Worm (Caenorhabditis elegans) whole organism, L1 larva: ENCODE measurements around the gene D2096.9.
"Not testable (repeated sequence)": the region's sequence is repeated elsewhere in the genome, so short reads cannot be mapped to it uniquely, and the experiment has no call there.

Experiments used
- C34B4.2 ChIP-seq: sonication (generic microtip); optimal IDR thresholded peaks from 2 replicates; lab custom pipeline; 2017; ENCODE audit warnings: mild to moderate bottlenecking, missing genetic modification characterization, missing compliant biosample characterization
- aha-1 ChIP-seq: fragments of 150-350 bp; optimal IDR thresholded peaks from 2 replicates; lab custom pipeline; 2014; ENCODE audit warnings: missing biosample characterization, missing genetic modification characterization
- alr-1 ChIP-seq: fragments of 200-800 bp; sonication (Bioruptor generic); optimal IDR thresholded peaks from 2 replicates; lab custom pipeline; 2018; ENCODE audit warnings: borderline replicate concordance, mild to moderate bottlenecking, missing genetic modification characterization, missing compliant biosample characterization
- aly-2 ChIP-seq: fragments of 150-350 bp; optimal IDR thresholded peaks from 2 replicates; lab custom pipeline; 2014; ENCODE audit warnings: missing biosample characterization, missing genetic modification characterization
- ama-1 ChIP-seq: fragments of 150-350 bp; optimal IDR thresholded peaks from 2 replicates; lab custom pipeline; 2014
- ceh-8 ChIP-seq: fragments of 200-800 bp; sonication (Bioruptor generic); optimal IDR thresholded peaks from 2 replicates; lab custom pipeline; 2018; ENCODE audit warnings: mild to moderate bottlenecking, missing genetic modification characterization, moderate library complexity, missing compliant biosample characterization
- ceh-82 ChIP-seq, 3 experiments: fragments of 150-350 bp in 1 of 3; sonication (generic microtip) in 2 of 3; optimal IDR thresholded peaks; 2 replicates each; lab custom pipeline; 2014 to 2017; ENCODE audit warnings: missing biosample characterization in 3 of 3, missing genetic modification characterization in 3 of 3
- ceh-88 ChIP-seq: fragments of 200-800 bp; sonication (Bioruptor generic); IDR thresholded peaks from 2 replicates; pipeline ENCODE4 v1.3.6; 2022; ENCODE audit warnings: missing genetic modification characterization, missing compliant biosample characterization
- efl-1 ChIP-seq, 4 experiments: fragments of 150-350 bp; optimal IDR thresholded peaks in 3 of 4; peaks in 1 of 4; 1 replicate in 1 of 4; 2 replicates in 3 of 4; lab custom pipeline; 2014; ENCODE audit warnings: missing biosample characterization in 2 of 4, missing genetic modification characterization in 2 of 4, missing genetic modification reagents in 2 of 4
- egl-13 ChIP-seq: sonication (generic microtip); optimal IDR thresholded peaks from 2 replicates; lab custom pipeline; 2016; ENCODE audit warnings: missing genotype, missing genetic modification reagents, missing genetic modification characterization, missing compliant biosample characterization
- elt-3 ChIP-seq, 6 experiments: fragments of 150-350 bp in 1 of 6; sonication (generic microtip); optimal IDR thresholded peaks; 2 replicates each; lab custom pipeline; 2017 to 2018; ENCODE audit warnings: missing biosample characterization in 6 of 6, missing genetic modification characterization in 6 of 6, inconsistent platforms in 1 of 6
- hlh-17 ChIP-seq: fragments of 200-800 bp; sonication (Bioruptor generic); optimal IDR thresholded peaks from 2 replicates; lab custom pipeline; 2018; ENCODE audit warnings: missing genetic modification characterization, mild to moderate bottlenecking, missing compliant biosample characterization, moderate library complexity, borderline replicate concordance
- hlh-4 ChIP-seq: sonication (generic microtip); optimal IDR thresholded peaks from 2 replicates; lab custom pipeline; 2016; ENCODE audit warnings: mild to moderate bottlenecking, missing genetic modification characterization, missing compliant biosample characterization
- hpl-2 ChIP-seq: fragments of 150-350 bp; optimal IDR thresholded peaks from 2 replicates; lab custom pipeline; 2014; ENCODE audit warnings: missing biosample characterization, missing genetic modification reagents, missing genetic modification characterization
- jun-1 ChIP-seq: fragments of 150-350 bp; optimal IDR thresholded peaks from 2 replicates; lab custom pipeline; 2014; ENCODE audit warnings: missing biosample characterization, missing genetic modification reagents, missing genetic modification characterization
- lin-14 ChIP-seq: fragments of 200-800 bp; sonication (Bioruptor generic); optimal IDR thresholded peaks from 2 replicates; lab custom pipeline; 2018; ENCODE audit warnings: mild to moderate bottlenecking, missing genetic modification characterization, moderate library complexity, missing compliant biosample characterization
- lin-15B ChIP-seq: fragments of 150-350 bp; sonication (generic microtip); optimal IDR thresholded peaks from 3 replicates; lab custom pipeline; 2014; ENCODE audit warnings: missing biosample characterization, missing genetic modification characterization
- lin-35 ChIP-seq, 2 experiments: fragments of 150-350 bp; optimal IDR thresholded peaks; 2 replicates each; lab custom pipeline; 2014; ENCODE audit warnings: missing biosample characterization in 2 of 2, missing genetic modification characterization in 2 of 2, missing genetic modification reagents in 2 of 2
- lin-39 ChIP-seq: fragments of 150-350 bp; optimal IDR thresholded peaks from 2 replicates; lab custom pipeline; 2014; ENCODE audit warnings: missing biosample characterization, missing genetic modification reagents, missing genetic modification characterization
- mdl-1 ChIP-seq, 2 experiments: fragments of 150-350 bp; optimal IDR thresholded peaks; 2 replicates each; lab custom pipeline; 2014 to 2017; ENCODE audit warnings: missing biosample characterization in 2 of 2, missing genetic modification characterization in 2 of 2, inconsistent platforms in 1 of 2
- mef-2 ChIP-seq: fragments of 150-350 bp; optimal IDR thresholded peaks from 2 replicates; lab custom pipeline; 2014; ENCODE audit warnings: missing biosample characterization, missing genetic modification characterization
- nhr-11 ChIP-seq: fragments of 150-350 bp; optimal IDR thresholded peaks from 2 replicates; lab custom pipeline; 2014; ENCODE audit warnings: missing biosample characterization, missing genetic modification characterization
- nhr-76 ChIP-seq: sonication (generic microtip); optimal IDR thresholded peaks from 2 replicates; lab custom pipeline; 2017; ENCODE audit warnings: missing biosample characterization, missing genetic modification characterization
- nhr-84 ChIP-seq: sonication (generic microtip); optimal IDR thresholded peaks from 2 replicates; lab custom pipeline; 2017; ENCODE audit warnings: missing biosample characterization, missing genetic modification characterization
- nhr-85 ChIP-seq: sonication (generic microtip); peaks from one replicate; lab custom pipeline; 2016; ENCODE audit warnings: missing genetic modification characterization, inconsistent platforms, missing compliant biosample characterization
- pax-3 ChIP-seq: fragments of 200-800 bp; sonication (Bioruptor generic); optimal IDR thresholded peaks from 2 replicates; lab custom pipeline; 2018; ENCODE audit warnings: mild to moderate bottlenecking, missing genetic modification characterization, moderate library complexity, missing compliant biosample characterization
- snu-23 ChIP-seq: sonication (generic microtip); optimal IDR thresholded peaks from 2 replicates; lab custom pipeline; 2016; ENCODE audit warnings: missing genetic modification characterization, missing compliant biosample characterization
- sptf-1 ChIP-seq: fragments of 150-350 bp; optimal IDR thresholded peaks from 2 replicates; lab custom pipeline; 2014; ENCODE audit warnings: missing biosample characterization, missing genetic modification characterization
- sup-37 ChIP-seq: fragments of 200-800 bp; sonication (Bioruptor generic); optimal IDR thresholded peaks from 2 replicates; lab custom pipeline; 2018; ENCODE audit warnings: mild to moderate bottlenecking, missing genetic modification characterization, missing compliant biosample characterization
- swsn-7 ChIP-seq: sonication (generic microtip); optimal IDR thresholded peaks from 2 replicates; lab custom pipeline; 2016; ENCODE audit warnings: missing genetic modification characterization, missing compliant biosample characterization
- unc-62 ChIP-seq: fragments of 150-350 bp; optimal IDR thresholded peaks from 2 replicates; lab custom pipeline; 2014; ENCODE audit warnings: missing biosample characterization, missing genetic modification reagents, missing genetic modification characterization
- unc-98 ChIP-seq: fragments of 200-800 bp; sonication (Bioruptor generic); IDR thresholded peaks from 2 replicates; pipeline ENCODE4 v1.3.6; 2022; ENCODE audit warnings: missing genetic modification characterization, missing compliant biosample characterization
- zip-4 ChIP-seq: fragments of 200-800 bp; sonication (Bioruptor generic); optimal IDR thresholded peaks from 2 replicates; lab custom pipeline; 2018; ENCODE audit warnings: mild to moderate bottlenecking, missing genetic modification characterization, moderate library complexity, missing compliant biosample characterization
- ztf-11 ChIP-seq, 2 experiments: sonication (generic microtip); optimal IDR thresholded peaks; 2 replicates each; lab custom pipeline; 2016 to 2017; ENCODE audit warnings: missing genetic modification characterization in 2 of 2, missing biosample characterization in 1 of 2, missing compliant biosample characterization in 1 of 2

The D2096.9 gene

ce11 chrIV:8358492-8358891 lies 24.1 kb downstream of the D2096.9 start, which contains the start of gene D2096.13:
Gene D2096.13, minus strand, starts transcription at chrIV:8358592.
- TF ChIP-seq snu-23 (GFP tag; lab: Kevin White, UChicago) (no peak), pax-3 (no peak), lin-14 (GFP tag; lab: Kevin White, UChicago) (no peak), ceh-8 (GFP tag; lab: Kevin White, UChicago) (no peak), nhr-11 (tag; lab: Kevin White, UChicago) (no peak), ztf-11 (tag; optimal IDR thresholded peaks at IDR 0.05; lab: Kevin White, UChicago) (no peak), unc-98 (GFP tag; lab: Robert Waterston, UW) (no peak), ceh-88 (no peak), hlh-4 (no peak), zip-4 (GFP tag; lab: Kevin White, UChicago) (no peak), ama-1 (lab: Kevin White, UChicago) (no peak), sup-37 (GFP tag; lab: Kevin White, UChicago) (no peak), aha-1 (no peak), mdl-1 (tag; optimal IDR thresholded peaks at IDR 0.05; lab: Kevin White, UChicago) (no peak), lin-15B (tag; lab: Kevin White, UChicago) (no peak), sptf-1 (tag; lab: Kevin White, UChicago) (no peak)

ce11 chrIV:8357299-8357698 lies 25.3 kb downstream of the D2096.9 start:
- TF ChIP-seq nhr-76 (tag; lab: Kevin White, UChicago) = no peak
- TF ChIP-seq hlh-17 = no peak
- no peak for TF ChIP-seq alr-1 (tag; lab: Kevin White, UChicago)
- no peak for TF ChIP-seq C34B4.2 (tag; lab: Kevin White, UChicago)
- no peak for TF ChIP-seq lin-39 (tag; lab: Kevin White, UChicago)
- no peak for TF ChIP-seq efl-1 (optimal IDR thresholded peaks at IDR 0.05; lab: Kevin White, UChicago)
- peak in 1 of 2 experiments; percentile 81 for TF ChIP-seq efl-1 (GFP tag; optimal IDR thresholded peaks at IDR 0.05 in 1 of 2; lab: Kevin White, UChicago)
- TF ChIP-seq, all 84 proteins: peak for 1

- TF ChIP-seq efl-1 (optimal IDR thresholded peaks at IDR 0.05; lab: Kevin White, UChicago) (no peak), efl-1 (GFP tag; optimal IDR thresholded peaks at IDR 0.05 in 1 of 2; lab: Kevin White, UChicago) (peak in 1 of 2 experiments; percentile 60), hpl-2 (GFP tag; lab: Kevin White, UChicago) (no peak)
These were observed 27.0 kb downstream of the D2096.9 start, which contains the start of the genes F17E9.2 and col-116 for ce11 chrIV:8355592-8355991. Gene F17E9.2, plus strand, starts transcription at chrIV:8355892. Gene col-116, plus strand, starts transcription at chrIV:8355906.

- TF ChIP-seq mef-2 (tag; lab: Kevin White, UChicago) = no peak
- TF ChIP-seq hlh-4 = no peak
- no peak for TF ChIP-seq nhr-85
- TF ChIP-seq swsn-7 (tag; lab: Kevin White, UChicago) = no peak
- TF ChIP-seq egl-13 (tag; lab: Kevin White, UChicago) = no peak
- TF ChIP-seq unc-62 (GFP tag; lab: Kevin White, UChicago) = no peak
- no peak for TF ChIP-seq jun-1 (tag; lab: Kevin White, UChicago)
- TF ChIP-seq elt-3 (tag; optimal IDR thresholded peaks at IDR 0.05; lab: Kevin White, UChicago) = no peak
- TF ChIP-seq mdl-1 (tag; optimal IDR thresholded peaks at IDR 0.05; lab: Kevin White, UChicago) = no peak
- no peak for TF ChIP-seq nhr-84 (tag; lab: Kevin White, UChicago)
- no peak for TF ChIP-seq lin-35 (GFP tag; optimal IDR thresholded peaks at IDR 0.05; lab: Kevin White, UChicago)
- no peak for TF ChIP-seq sptf-1 (tag; lab: Kevin White, UChicago)
- TF ChIP-seq ceh-8 (GFP tag; lab: Kevin White, UChicago) = no peak
- no peak for TF ChIP-seq aly-2 (tag; lab: Kevin White, UChicago)
These were observed 28.0 kb downstream of the D2096.9 start, which contains the start of gene F17E9.3 for ce11 chrIV:8354572-8354971. Gene F17E9.3, plus strand, starts transcription at chrIV:8354872.

- not testable (repeated sequence) for TF ChIP-seq lin-15B (tag; lab: Kevin White, UChicago); C34B4.2 (tag; lab: Kevin White, UChicago); ceh-82 (tag; optimal IDR thresholded peaks at IDR 0.05; lab: Kevin White, UChicago)
- TF ChIP-seq, all 84 proteins: peak for 0; not testable (repeated sequence) for 84
These were observed 30.6 kb downstream of the D2096.9 start, which contains the start of gene F17E9.16 for ce11 chrIV:8352036-8352435. Gene F17E9.16, plus strand, starts transcription at chrIV:8352336.
